Worm (Caenorhabditis elegans) whole organism, early embryonic: ENCODE results near the gene R02F2.7.

ENCODE experiments used
- B0310.2 ChIP-seq: sonication (generic microtip); optimal IDR thresholded peaks from 2 replicates; lab custom pipeline; 2016; ENCODE audit warnings: mild to moderate bottlenecking, missing genetic modification characterization, missing compliant biosample characterization
- F13C5.2 ChIP-seq: sonication (generic microtip); optimal IDR thresholded peaks from 2 replicates; lab custom pipeline; 2017; ENCODE audit warnings: mild to moderate bottlenecking, missing genetic modification characterization, inconsistent platforms, missing compliant biosample characterization
- aly-1 ChIP-seq: sonication (generic microtip); optimal IDR thresholded peaks from 2 replicates; lab custom pipeline; 2016; ENCODE audit warnings: missing genetic modification characterization, missing compliant biosample characterization
- ama-1 ChIP-seq: fragments of 150-350 bp; optimal IDR thresholded peaks from 2 replicates; lab custom pipeline; 2014
- ceh-13 ChIP-seq: fragments of 200-800 bp; sonication (Bioruptor generic); optimal IDR thresholded peaks from 2 replicates; lab custom pipeline; 2018; ENCODE audit warnings: mild to moderate bottlenecking, missing genetic modification characterization, missing compliant biosample characterization
- ceh-36 ChIP-seq: sonication (generic microtip); optimal IDR thresholded peaks from 2 replicates; lab custom pipeline; 2016; ENCODE audit warnings: missing genetic modification characterization, inconsistent platforms, missing compliant biosample characterization
- ets-7 ChIP-seq: sonication (generic microtip); optimal IDR thresholded peaks from 2 replicates; lab custom pipeline; 2016; ENCODE audit warnings: missing genotype, missing genetic modification characterization, missing compliant biosample characterization
- flt-1 ChIP-seq: fragments of 200-800 bp; sonication (Bioruptor generic); IDR thresholded peaks from 2 replicates; pipeline ENCODE4 v1.3.6; 2022; ENCODE audit warnings: missing genetic modification characterization, missing compliant biosample characterization
- hmbx-1 ChIP-seq: sonication (generic microtip); optimal IDR thresholded peaks from 2 replicates; lab custom pipeline; 2016; ENCODE audit warnings: mild to moderate bottlenecking, missing genetic modification characterization, missing compliant biosample characterization
- hmg-4 ChIP-seq: fragments of 200-800 bp; sonication (Bioruptor generic); optimal IDR thresholded peaks from 2 replicates; lab custom pipeline; 2018; ENCODE audit warnings: mild to moderate bottlenecking, missing genetic modification characterization, missing compliant biosample characterization
- hnd-1 ChIP-seq: sonication (generic microtip); optimal IDR thresholded peaks from 2 replicates; lab custom pipeline; 2016; ENCODE audit warnings: missing genetic modification characterization, missing compliant biosample characterization
- pes-1 ChIP-seq: fragments of 200-800 bp; sonication (Bioruptor generic); IDR thresholded peaks from 2 replicates; pipeline ENCODE4 v1.3.6; 2022; ENCODE audit warnings: missing genetic modification reagents, missing genetic modification characterization, missing compliant biosample characterization
- scrt-1 ChIP-seq: fragments of 200-800 bp; sonication (Bioruptor generic); IDR thresholded peaks from 2 replicates; pipeline ENCODE4 v1.3.6; 2022; ENCODE audit warnings: missing genetic modification characterization, missing compliant biosample characterization
- sea-1 ChIP-seq: fragments of 200-800 bp; sonication (Bioruptor generic); conservative IDR thresholded peaks from 2 replicates; pipeline ENCODE4 v1.3.6; 2022; ENCODE audit warnings: missing genetic modification characterization, missing compliant biosample characterization
- tbx-11 ChIP-seq: fragments of 200-800 bp; sonication (Bioruptor generic); IDR thresholded peaks from 2 replicates; pipeline ENCODE4 v1.3.6; 2022; ENCODE audit warnings: missing genetic modification characterization, missing compliant biosample characterization
- tbx-37 ChIP-seq: fragments of 200-800 bp; sonication (Bioruptor generic); conservative IDR thresholded peaks from 2 replicates; pipeline ENCODE4 v1.3.6; 2022; ENCODE audit warnings: missing genetic modification reagents, missing genetic modification characterization, missing compliant biosample characterization
- tra-4 ChIP-seq: sonication (generic microtip); optimal IDR thresholded peaks from 2 replicates; lab custom pipeline; 2017; ENCODE audit warnings: missing genetic modification characterization, missing compliant biosample characterization

The R02F2.7 gene

DNA sequence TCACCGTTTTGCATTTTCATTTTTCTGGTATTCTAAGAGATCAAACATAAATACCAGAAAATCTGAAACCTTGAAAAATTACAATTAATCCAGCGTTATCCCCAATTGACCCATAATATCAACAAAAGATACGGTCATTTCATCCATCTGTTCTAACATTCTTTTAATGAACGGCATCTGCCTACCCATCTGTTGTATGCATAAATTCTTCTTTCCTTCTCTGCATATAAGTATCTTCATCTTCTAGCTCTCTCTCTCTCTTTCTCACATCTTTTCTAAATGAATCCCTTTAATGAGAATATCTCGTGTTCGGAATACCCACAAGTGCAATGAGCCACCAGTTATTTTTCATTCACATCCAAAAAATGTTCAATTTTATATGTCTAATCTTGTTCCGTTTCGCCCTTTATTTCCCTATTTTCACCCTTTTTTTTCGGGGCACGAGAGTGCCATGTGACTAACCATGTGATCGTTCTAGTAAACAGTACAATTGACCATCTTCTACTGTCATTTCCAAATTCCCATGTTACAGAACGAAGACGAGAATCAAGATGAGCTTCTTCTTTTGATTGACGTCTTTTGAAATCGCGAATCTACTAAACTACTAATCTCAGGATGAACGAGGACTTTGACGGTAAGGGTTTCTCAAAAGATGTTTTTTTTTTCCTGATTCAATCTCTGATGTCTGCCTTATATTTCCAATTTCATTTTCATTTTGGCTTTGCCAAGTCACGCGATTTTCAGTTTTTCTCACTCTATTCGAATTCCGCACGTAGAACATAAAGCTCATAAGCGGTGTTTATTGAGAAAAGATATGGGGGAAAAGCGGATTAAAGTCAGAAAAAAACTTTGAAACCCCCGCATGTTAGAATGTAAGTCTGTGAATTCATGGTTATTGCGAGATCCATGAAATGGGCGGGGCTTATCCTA, 18.1 kb upstream of the R02F2.7 start, which contains the start of gene R02F2.1:
Gene R02F2.1, plus strand, starts transcription at position 528 of the 930 bp plus-strand sequence.
- no peak for TF ChIP-seq B0310.2 (tag; lab: Kevin White, UChicago)

DNA sequence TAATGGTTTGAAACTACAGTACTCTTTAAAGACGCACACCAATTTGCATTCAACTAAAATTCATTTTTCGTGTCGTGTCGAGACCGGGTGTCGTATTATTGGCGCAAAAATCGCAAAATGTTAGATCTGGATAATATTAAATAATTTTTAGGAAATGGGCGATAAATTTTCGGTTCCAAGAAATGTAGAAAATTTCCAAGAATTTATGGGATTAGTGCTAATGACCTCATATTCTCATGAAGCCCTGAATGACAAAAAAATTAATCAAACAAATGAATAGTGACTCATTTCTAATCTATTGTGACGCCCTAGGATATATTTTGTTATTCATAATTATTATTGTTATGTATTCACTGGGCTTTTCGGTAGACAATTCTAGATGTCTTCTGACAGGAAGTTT, 17.2 kb upstream of the R02F2.7 start:
- no peak for TF ChIP-seq ceh-36 (tag; lab: Kevin White, UChicago)
- TF ChIP-seq sea-1 (GFP tag; lab: Robert Waterston, UW), result no peak
- no peak for TF ChIP-seq F13C5.2
- no peak for TF ChIP-seq pes-1 (GFP tag; lab: Robert Waterston, UW)
- no peak for TF ChIP-seq tra-4
- no peak for TF ChIP-seq ama-1 (lab: Kevin White, UChicago)
- no peak for TF ChIP-seq ceh-13
- TF ChIP-seq flt-1, result no peak
- TF ChIP-seq aly-1 (tag; lab: Kevin White, UChicago), result no peak
- no peak for TF ChIP-seq B0310.2 (tag; lab: Kevin White, UChicago)
- no peak for TF ChIP-seq tbx-11 (GFP tag; lab: Robert Waterston, UW)
- TF ChIP-seq hnd-1, result no peak
- TF ChIP-seq hmg-4, result no peak

- no peak for TF ChIP-seq pes-1 (GFP tag; lab: Robert Waterston, UW)
- no peak for TF ChIP-seq F13C5.2
- no peak for TF ChIP-seq aly-1 (tag; lab: Kevin White, UChicago)
- TF ChIP-seq hmg-4, result no peak
- no peak for TF ChIP-seq B0310.2 (tag; lab: Kevin White, UChicago)
- no peak for TF ChIP-seq ama-1 (lab: Kevin White, UChicago)
- no peak for TF ChIP-seq hmbx-1
- no peak for TF ChIP-seq scrt-1 (GFP tag; lab: Robert Waterston, UW)
Measured at ce11 chrIII:5499942-5500341, 16.4 kb upstream of the R02F2.7 start.

ce11 chrIII:5498973-5499372, 15.4 kb upstream of the R02F2.7 start, which contains the start of gene R02F2.9:
Gene R02F2.9, plus strand, starts transcription at chrIII:5499190.
- no peak for TF ChIP-seq hmbx-1
- TF ChIP-seq F13C5.2, result peak; percentile 36
- TF ChIP-seq sea-1 (GFP tag; lab: Robert Waterston, UW), result no peak
- no peak for TF ChIP-seq flt-1
- no peak for TF ChIP-seq aly-1 (tag; lab: Kevin White, UChicago)
- TF ChIP-seq tbx-37 (GFP tag; lab: Robert Waterston, UW), result no peak
- no peak for TF ChIP-seq tbx-11 (GFP tag; lab: Robert Waterston, UW)

DNA sequence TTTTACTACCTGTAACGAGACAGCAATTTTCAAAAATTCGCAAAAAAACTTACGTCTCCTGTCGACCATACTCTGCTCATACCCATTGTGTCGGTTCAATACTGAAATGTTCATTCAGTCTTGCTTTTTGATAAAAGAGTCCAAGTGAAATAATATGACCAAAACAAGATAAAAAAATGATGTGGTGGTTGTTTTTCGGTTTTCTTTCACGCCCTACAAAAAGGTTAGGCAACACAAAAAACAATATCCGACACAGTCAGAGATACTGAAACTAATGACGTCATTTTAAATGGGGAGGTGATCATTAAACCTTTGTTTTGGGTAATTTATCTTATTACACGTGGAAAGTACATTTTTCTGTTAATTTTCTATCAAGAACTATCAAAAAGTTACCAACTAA, 11.6 kb upstream of the R02F2.7 start, which contains the start of gene R02F2.8:
Gene R02F2.8, minus strand, starts transcription at position 101 of the 400 bp plus-strand sequence.
- TF ChIP-seq ama-1 (lab: Kevin White, UChicago) (no peak), tbx-11 (GFP tag; lab: Robert Waterston, UW) (no peak), ets-7 (tag; lab: Kevin White, UChicago) (no peak), hmbx-1 (no peak), aly-1 (tag; lab: Kevin White, UChicago) (no peak), tra-4 (no peak), B0310.2 (tag; lab: Kevin White, UChicago) (no peak), scrt-1 (GFP tag; lab: Robert Waterston, UW) (no peak), F13C5.2 (no peak), tbx-37 (GFP tag; lab: Robert Waterston, UW) (no peak), pes-1 (GFP tag; lab: Robert Waterston, UW) (no peak)

ce11 chrIII:5487087-5487603, 3.6 kb upstream of the R02F2.7 start, which contains the start of gene osg-1:
Gene osg-1, plus strand, starts transcription at chrIII:5487553.
- no peak for TF ChIP-seq scrt-1 (GFP tag; lab: Robert Waterston, UW)
- no peak for TF ChIP-seq aly-1 (tag; lab: Kevin White, UChicago)
- no peak for TF ChIP-seq ets-7 (tag; lab: Kevin White, UChicago)
- TF ChIP-seq ceh-36 (tag; lab: Kevin White, UChicago), result no peak
- TF ChIP-seq ama-1 (lab: Kevin White, UChicago), result no peak
- TF ChIP-seq B0310.2 (tag; lab: Kevin White, UChicago), result no peak
- no peak for TF ChIP-seq F13C5.2
- no peak for TF ChIP-seq tbx-37 (GFP tag; lab: Robert Waterston, UW)

- TF ChIP-seq pes-1 (GFP tag; lab: Robert Waterston, UW), result no peak
- no peak for TF ChIP-seq hmbx-1
- TF ChIP-seq tbx-11 (GFP tag; lab: Robert Waterston, UW), result no peak
- TF ChIP-seq ceh-13, result no peak
- no peak for TF ChIP-seq B0310.2 (tag; lab: Kevin White, UChicago)
- TF ChIP-seq aly-1 (tag; lab: Kevin White, UChicago), result no peak
- no peak for TF ChIP-seq tbx-37 (GFP tag; lab: Robert Waterston, UW)
- no peak for TF ChIP-seq tra-4
- no peak for TF ChIP-seq hnd-1
- no peak for TF ChIP-seq ets-7 (tag; lab: Kevin White, UChicago)
- TF ChIP-seq F13C5.2, result no peak
- no peak for TF ChIP-seq flt-1
- no peak for TF ChIP-seq scrt-1 (GFP tag; lab: Robert Waterston, UW)
- no peak for TF ChIP-seq hmg-4
- no peak for TF ChIP-seq ama-1 (lab: Kevin White, UChicago)
- TF ChIP-seq ceh-36 (tag; lab: Kevin White, UChicago), result no peak
Measured at ce11 chrIII:5486345-5486744, 2.8 kb upstream of the R02F2.7 start.
